Worm (Caenorhabditis elegans): ENCODE data around the gene cyp-13A4.

The cyp-13A4 gene

ce11 chrII:9807519-9807972 lies 10.0 kb upstream of the cyp-13A4 start, which contains the start of gene cyp-13A8 (continued):
- TF ChIP-seq nhr-6 (tag; optimal IDR thresholded peaks at IDR 0.05) (no peak), attf-4 (tag; optimal IDR thresholded peaks at IDR 0.05) (no peak), mxl-3 (GFP tag; optimal IDR thresholded peaks at IDR 0.05) (peak; percentile 56), mes-2 (tag; optimal IDR thresholded peaks at IDR 0.05; ENCODE audit: poor library complexity, severe bottlenecking) (no peak), F10B5.3 (tag; optimal IDR thresholded peaks at IDR 0.05) (no peak), madf-9 (GFP tag; conservative IDR thresholded peaks at IDR 0.05) (no peak), D1046.2 (GFP tag; IDR thresholded peaks at IDR 0.05) (no peak), vab-7 (GFP tag; IDR thresholded peaks at IDR 0.05) (no peak), pqm-1 (tag; optimal IDR thresholded peaks at IDR 0.05) (peak; percentile 91), R02D3.7 (tag; optimal IDR thresholded peaks at IDR 0.05) (no peak), ama-1 (optimal IDR thresholded peaks at IDR 0.05) (no peak), dpl-1 (GFP tag; optimal IDR thresholded peaks at IDR 0.05) (no peak), tag-97 (GFP tag; IDR thresholded peaks at IDR 0.05) (no peak), F49E8.2 (tag; optimal IDR thresholded peaks at IDR 0.05; ENCODE audit: borderline replicate concordance) (no peak), ceh-44 (GFP tag; IDR thresholded peaks at IDR 0.05) (no peak), arid-1 (GFP tag; conservative IDR thresholded peaks at IDR 0.05) (no peak)

- TF ChIP-seq dmd-6 (GFP tag; IDR thresholded peaks at IDR 0.05) (peak; percentile 6; the same call in 1 of the 2 replicates), nhr-28 (tag; optimal IDR thresholded peaks at IDR 0.05) (peak; percentile 17), lin-13 (GFP tag; optimal IDR thresholded peaks at IDR 0.05) (no peak)
Observed at ce11 chrII:9803320-9803719, 5.8 kb upstream of the cyp-13A4 start, which contains the start of gene cyp-13A7. Gene cyp-13A7 (plus strand): TSS chrII:9803620.

- no peak for TF ChIP-seq madf-5 (GFP tag; IDR thresholded peaks at IDR 0.05)
- peak; percentile 46; the same call in 1 of the 2 replicates for TF ChIP-seq dmd-6 (GFP tag; IDR thresholded peaks at IDR 0.05)
- TF ChIP-seq daf-16 (GFP tag; optimal IDR thresholded peaks at IDR 0.05) = no peak
- peak; percentile 68 for TF ChIP-seq daf-16 (tag; optimal IDR thresholded peaks at IDR 0.05)
- peak; percentile 18 for TF ChIP-seq hlh-11 (tag; optimal IDR thresholded peaks at IDR 0.05)
- no peak for TF ChIP-seq nhr-102 (tag; optimal IDR thresholded peaks at IDR 0.05)
- peak; percentile 63 for TF ChIP-seq nhr-28 (tag; optimal IDR thresholded peaks at IDR 0.05)
Observed at ce11 chrII:9802642-9803041, 5.1 kb upstream of the cyp-13A4 start, which contains the start of gene cyp-13A6. Gene cyp-13A6 (minus strand): TSS chrII:9802821.

ce11 chrII:9800251-9800650 lies 2.7 kb upstream of the cyp-13A4 start, which contains the start of gene cyp-13A5:
Gene cyp-13A5 (minus strand): TSS chrII:9800362.
- TF ChIP-seq mxl-3 (GFP tag; optimal IDR thresholded peaks at IDR 0.05) (peak; percentile 26), dpl-1 (GFP tag; optimal IDR thresholded peaks at IDR 0.05) (no peak), hlh-11 (tag; optimal IDR thresholded peaks at IDR 0.05) (peak; percentile 73), dve-1 (tag; optimal IDR thresholded peaks at IDR 0.05; ENCODE audit: insufficient read depth) (peak; percentile 28), zip-2 (tag; optimal IDR thresholded peaks at IDR 0.05) (no peak), lir-3 (tag; optimal IDR thresholded peaks at IDR 0.05) (no peak), pqm-1 (tag; optimal IDR thresholded peaks at IDR 0.05) (peak; percentile 59), aha-1 (tag) (no peak), zag-1 (tag; optimal IDR thresholded peaks at IDR 0.05) (no peak), ces-1 (GFP tag; optimal IDR thresholded peaks at IDR 0.05) (no peak), ceh-62 (tag; optimal IDR thresholded peaks at IDR 0.05) (no peak), lin-29 (GFP tag; IDR thresholded peaks at IDR 0.05) (no peak), snpc-4 (tag; optimal IDR thresholded peaks at IDR 0.05) (no peak), nhr-11 (tag; optimal IDR thresholded peaks at IDR 0.05) (peak; percentile 19), ceh-44 (GFP tag; IDR thresholded peaks at IDR 0.05) (no peak), ceh-20 (GFP tag; IDR thresholded peaks at IDR 0.05) (peak; percentile 43; the same call in 1 of the 2 replicates), mep-1 (tag; optimal IDR thresholded peaks at IDR 0.05) (no peak), rbr-2 (tag; optimal IDR thresholded peaks at IDR 0.05) (no peak), spr-1 (tag; optimal IDR thresholded peaks at IDR 0.05) (no peak), T20F7.1 (GFP tag; optimal IDR thresholded peaks at IDR 0.05) (no peak), nhr-77 (tag; optimal IDR thresholded peaks at IDR 0.05) (peak; percentile 73), nhr-102 (tag; optimal IDR thresholded peaks at IDR 0.05) (peak; percentile 64), hlh-30 (tag; optimal IDR thresholded peaks at IDR 0.05; ENCODE audit: insufficient read depth) (peak; percentile 76), mdl-1 (tag; optimal IDR thresholded peaks at IDR 0.05) (peak in 1 of 2 experiments; percentile 46), nhr-28 (tag; optimal IDR thresholded peaks at IDR 0.05) (peak; percentile 89), vab-7 (GFP tag; IDR thresholded peaks at IDR 0.05) (no peak), daf-16 (GFP tag; optimal IDR thresholded peaks at IDR 0.05) (no peak), daf-16 (tag; optimal IDR thresholded peaks at IDR 0.05) (peak; percentile 83), dmd-6 (GFP tag; IDR thresholded peaks at IDR 0.05) (peak; percentile 82), unc-62 (GFP tag; optimal IDR thresholded peaks at IDR 0.05 in 1 of 2) (peak in 1 of 2 experiments; percentile 77), unc-62 (tag; optimal IDR thresholded peaks at IDR 0.05) (no peak), daf-19 (GFP tag; conservative IDR thresholded peaks at IDR 0.05) (no peak)
